Worm (Caenorhabditis elegans): ENCODE data around the gene acr-5.

ce11 chrIII:6499102-6499501 lies 15.5 kb downstream of the acr-5 start:
- TF ChIP-seq nhr-28 (tag; optimal IDR thresholded peaks at IDR 0.05) (no peak), tbx-2 (tag; optimal IDR thresholded peaks at IDR 0.05) (no peak), aly-2 (tag; optimal IDR thresholded peaks at IDR 0.05) (no peak), nhr-11 (tag; optimal IDR thresholded peaks at IDR 0.05) (no peak), efl-3 (GFP tag; optimal IDR thresholded peaks at IDR 0.05) (no peak), lin-14 (GFP tag; optimal IDR thresholded peaks at IDR 0.05) (no peak), ama-1 (optimal IDR thresholded peaks at IDR 0.05) (no peak), fos-1 (tag; optimal IDR thresholded peaks at IDR 0.05) (no peak), lsy-2 (tag; optimal IDR thresholded peaks at IDR 0.05) (no peak), sox-4 (tag; optimal IDR thresholded peaks at IDR 0.05) (no peak), ztf-4 (tag; optimal IDR thresholded peaks at IDR 0.05) (no peak)
